Fruit fly (Drosophila melanogaster): ENCODE results near the gene Tengl1.

Tengl1 gene

DNA sequence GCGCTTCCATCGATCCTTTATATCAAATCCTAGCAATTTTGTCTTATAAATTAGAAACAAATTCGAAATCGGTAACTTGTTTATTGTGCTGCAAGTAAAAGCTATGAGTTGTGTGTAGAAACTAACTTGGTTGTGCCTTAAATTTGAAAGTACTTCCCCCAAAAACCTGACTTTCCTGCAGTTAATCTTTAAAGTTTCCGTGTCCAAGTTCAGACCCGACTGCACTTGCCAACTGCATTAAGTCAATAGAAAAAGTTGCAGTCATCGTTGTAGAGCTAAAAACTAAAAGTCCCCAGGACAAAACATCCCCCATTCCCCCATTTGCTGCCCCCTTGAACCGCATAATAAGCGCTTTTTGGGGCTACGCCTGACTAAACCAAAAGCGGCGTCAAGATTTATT is at the start of gene Tengl1:
Gene Tengl1 (minus strand): TSS at position 101 of the 400 bp plus-strand sequence.
- TF ChIP-seq ovo (GFP tag; optimal IDR thresholded peaks at IDR 0.05): no peak
- TF ChIP-seq CG1620 (GFP tag; optimal IDR thresholded peaks at IDR 0.05): no peak
- no peak for TF ChIP-seq tj (GFP tag; optimal IDR thresholded peaks at IDR 0.05)
- TF ChIP-seq cic (GFP tag; optimal IDR thresholded peaks at IDR 0.05): no peak
- no peak for TF ChIP-seq pad (GFP tag; optimal IDR thresholded peaks at IDR 0.05)
- TF ChIP-seq Clk (GFP tag; optimal IDR thresholded peaks at IDR 0.05): no peak
- TF ChIP-seq CG33017 (tag; optimal IDR thresholded peaks at IDR 0.05): no peak
- no peak for TF ChIP-seq cnc (optimal IDR thresholded peaks at IDR 0.05)
- no peak for TF ChIP-seq CG7101 (tag; optimal IDR thresholded peaks at IDR 0.05)
- TF ChIP-seq Hr96 (GFP tag; optimal IDR thresholded peaks at IDR 0.05): no peak
- no peak for TF ChIP-seq toe (GFP tag; optimal IDR thresholded peaks at IDR 0.05)
- TF ChIP-seq Crg-1 (GFP tag; optimal IDR thresholded peaks at IDR 0.05): no peak
- no peak for TF ChIP-seq CG11617 (GFP tag; optimal IDR thresholded peaks at IDR 0.05)
- no peak for TF ChIP-seq kay (GFP tag; ENCODE audit: borderline replicate concordance)
- no peak for TF ChIP-seq CG7045 (GFP tag; optimal IDR thresholded peaks at IDR 0.05)
- TF ChIP-seq CG14711 (tag; optimal IDR thresholded peaks at IDR 0.05): no peak
- TF ChIP-seq CG12768 (GFP tag; optimal IDR thresholded peaks at IDR 0.05): no peak
- TF ChIP-seq Mnt (GFP tag; optimal IDR thresholded peaks at IDR 0.05): no peak
- TF ChIP-seq bab1 (GFP tag; optimal IDR thresholded peaks at IDR 0.05): no peak
- TF ChIP-seq CG5204 (GFP tag; optimal IDR thresholded peaks at IDR 0.05): no peak

DNA sequence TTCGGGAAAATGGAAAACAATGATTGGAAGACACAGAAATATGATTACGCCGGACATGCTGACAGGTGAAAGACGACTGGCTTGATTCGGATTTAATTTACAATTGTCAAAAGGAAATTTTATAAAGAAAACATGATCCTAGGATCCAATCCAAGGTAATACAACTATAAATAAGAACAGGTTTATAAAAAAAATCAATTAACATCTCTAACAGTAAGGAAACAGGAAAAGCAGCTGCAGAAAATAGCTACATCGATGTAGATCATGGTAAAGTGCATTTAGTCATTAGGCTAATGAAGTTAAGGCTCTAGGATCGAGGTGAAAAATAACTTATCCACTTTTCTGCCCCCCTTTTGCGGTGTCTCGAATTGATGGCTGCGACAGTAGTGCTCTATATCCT is 48.9 kb upstream of the Tengl1 start, which contains the start of gene CG17237:
Gene CG17237 (minus strand): TSS at position 101 of the 400 bp plus-strand sequence.
- TF ChIP-seq CG7045 (GFP tag; optimal IDR thresholded peaks at IDR 0.05): no peak

DNA sequence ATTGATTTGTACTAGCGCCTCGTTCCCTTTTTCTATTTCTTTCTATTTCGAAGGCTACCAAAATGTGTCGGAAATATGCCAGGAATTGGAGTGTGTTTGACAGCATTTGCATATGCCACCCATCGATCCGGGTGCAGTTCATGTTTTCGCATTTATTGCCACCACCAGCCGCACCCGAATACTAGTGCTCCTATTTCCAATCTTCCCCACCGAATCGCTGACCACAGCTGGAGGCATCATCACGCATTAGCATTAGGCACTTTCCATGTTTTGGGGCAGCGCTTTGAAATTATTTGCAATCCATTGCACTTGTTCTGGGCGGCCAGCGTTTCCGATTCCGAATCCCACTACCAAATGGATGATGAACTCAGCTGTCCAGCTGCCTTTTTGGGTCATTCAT is 47.4 kb upstream of the Tengl1 start, which contains the start of gene CG42658:
Gene CG42658 (minus strand): TSS at position 101 of the 400 bp plus-strand sequence.
- no peak for TF ChIP-seq Mnt (GFP tag; optimal IDR thresholded peaks at IDR 0.05)
- TF ChIP-seq Hr96 (GFP tag; optimal IDR thresholded peaks at IDR 0.05): no peak
- TF ChIP-seq cic (GFP tag; optimal IDR thresholded peaks at IDR 0.05): no peak
- no peak for TF ChIP-seq tj (GFP tag; optimal IDR thresholded peaks at IDR 0.05)
- no peak for TF ChIP-seq CG5204 (GFP tag; optimal IDR thresholded peaks at IDR 0.05)
- no peak for TF ChIP-seq ovo (GFP tag; optimal IDR thresholded peaks at IDR 0.05)
- no peak for TF ChIP-seq CG1620 (GFP tag; optimal IDR thresholded peaks at IDR 0.05)
- TF ChIP-seq Crg-1 (GFP tag; optimal IDR thresholded peaks at IDR 0.05): no peak
- TF ChIP-seq CG11617 (GFP tag; optimal IDR thresholded peaks at IDR 0.05): no peak
- no peak for TF ChIP-seq CG7045 (GFP tag; optimal IDR thresholded peaks at IDR 0.05)
- no peak for TF ChIP-seq cnc (optimal IDR thresholded peaks at IDR 0.05)

DNA sequence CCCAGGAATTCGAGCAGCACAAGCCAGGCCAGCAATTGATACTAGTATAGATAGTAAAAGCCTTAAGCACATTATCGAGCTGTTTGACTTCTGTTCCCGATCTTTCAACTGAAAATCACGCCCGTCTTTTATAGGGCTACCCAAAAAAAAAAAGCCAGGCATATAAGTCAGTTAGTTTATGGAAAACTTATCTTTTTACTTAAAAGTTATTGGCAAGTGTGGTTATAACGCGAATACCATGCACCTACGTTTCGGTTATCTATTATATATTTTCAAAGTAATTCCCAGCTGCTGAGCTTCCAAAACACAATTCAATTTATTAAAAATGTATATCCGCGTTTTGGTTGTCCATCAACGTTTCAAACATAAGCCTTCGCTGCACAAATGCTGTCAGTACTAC is 46.4 kb upstream of the Tengl1 start, which contains the start of gene CG31681:
Gene CG31681 (minus strand): TSS at position 101 of the 400 bp plus-strand sequence.
- TF ChIP-seq CG5204 (GFP tag; optimal IDR thresholded peaks at IDR 0.05): no peak
- TF ChIP-seq CG7101 (tag; optimal IDR thresholded peaks at IDR 0.05): no peak
- no peak for TF ChIP-seq Hr96 (GFP tag; optimal IDR thresholded peaks at IDR 0.05)
- TF ChIP-seq bab1 (GFP tag; optimal IDR thresholded peaks at IDR 0.05): no peak
- no peak for TF ChIP-seq Mnt (GFP tag; optimal IDR thresholded peaks at IDR 0.05)
- no peak for TF ChIP-seq CG11617 (GFP tag; optimal IDR thresholded peaks at IDR 0.05)
- TF ChIP-seq cic (GFP tag; optimal IDR thresholded peaks at IDR 0.05): no peak
- TF ChIP-seq ovo (GFP tag; optimal IDR thresholded peaks at IDR 0.05): no peak
- no peak for TF ChIP-seq Crg-1 (GFP tag; optimal IDR thresholded peaks at IDR 0.05)
- no peak for TF ChIP-seq CG14711 (tag; optimal IDR thresholded peaks at IDR 0.05)
- TF ChIP-seq CG1620 (GFP tag; optimal IDR thresholded peaks at IDR 0.05): no peak
- TF ChIP-seq kay (GFP tag; ENCODE audit: borderline replicate concordance): no peak
- TF ChIP-seq toe (GFP tag; optimal IDR thresholded peaks at IDR 0.05): no peak
- no peak for TF ChIP-seq CG12768 (GFP tag; optimal IDR thresholded peaks at IDR 0.05)
- no peak for TF ChIP-seq pad (GFP tag; optimal IDR thresholded peaks at IDR 0.05)
- TF ChIP-seq Clk (GFP tag; optimal IDR thresholded peaks at IDR 0.05): no peak
- no peak for TF ChIP-seq CG7045 (GFP tag; optimal IDR thresholded peaks at IDR 0.05)
- TF ChIP-seq cnc (optimal IDR thresholded peaks at IDR 0.05): no peak
- TF ChIP-seq CG33017 (tag; optimal IDR thresholded peaks at IDR 0.05): no peak

DNA sequence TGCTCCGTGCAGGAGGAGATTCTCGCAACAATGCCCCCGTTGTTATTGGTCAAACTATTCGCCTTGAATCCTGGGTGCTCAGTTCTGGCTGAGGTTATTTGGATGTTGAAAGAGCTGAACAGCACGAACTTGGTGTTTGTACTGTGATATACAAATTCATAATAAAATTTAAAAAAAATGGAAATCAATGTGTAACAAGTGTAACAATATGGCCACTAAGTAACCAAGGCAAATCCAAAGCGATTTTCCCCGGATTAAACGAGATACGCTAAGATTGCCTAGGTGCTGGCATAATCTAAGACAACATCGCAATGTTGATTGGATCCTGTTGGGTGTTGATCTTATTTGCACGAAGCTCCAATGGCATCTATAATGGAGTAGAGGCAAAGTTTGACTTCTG is 44.5 kb upstream of the Tengl1 start, which contains the start of gene CG4271:
Gene CG4271 (plus strand): TSS at position 301 of the 400 bp plus-strand sequence.
- TF ChIP-seq pad (GFP tag; optimal IDR thresholded peaks at IDR 0.05) (no peak), Clk (GFP tag; optimal IDR thresholded peaks at IDR 0.05) (no peak), ovo (GFP tag; optimal IDR thresholded peaks at IDR 0.05) (no peak), cnc (optimal IDR thresholded peaks at IDR 0.05) (no peak)

DNA sequence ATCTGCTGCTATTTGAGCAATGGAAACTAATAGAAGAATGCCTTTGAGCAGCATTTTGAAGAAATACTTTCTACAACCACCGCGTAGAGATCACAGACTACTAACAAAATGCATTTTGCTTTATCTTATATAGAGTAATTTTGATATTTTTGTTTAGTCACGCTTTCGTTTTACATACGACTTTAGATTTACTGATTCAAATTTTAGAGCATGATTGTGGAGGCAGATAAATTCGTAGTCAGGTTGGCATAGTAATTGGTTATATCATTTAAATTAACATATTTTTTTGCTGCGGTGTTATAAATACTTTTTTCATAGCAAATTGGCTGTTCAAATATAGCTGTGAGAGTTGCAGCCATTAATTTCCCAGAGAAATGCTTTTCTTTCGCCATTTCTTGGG is 28.6 kb upstream of the Tengl1 start, which contains the start of gene CG17242:
Gene CG17242 (minus strand): TSS at position 101 of the 400 bp plus-strand sequence.
- no peak for TF ChIP-seq Clk (GFP tag; optimal IDR thresholded peaks at IDR 0.05)
- no peak for TF ChIP-seq CG5204 (GFP tag; optimal IDR thresholded peaks at IDR 0.05)
- TF ChIP-seq tj (GFP tag; optimal IDR thresholded peaks at IDR 0.05): no peak
- TF ChIP-seq CG14711 (tag; optimal IDR thresholded peaks at IDR 0.05): no peak
- TF ChIP-seq Mnt (GFP tag; optimal IDR thresholded peaks at IDR 0.05): no peak
- no peak for TF ChIP-seq cnc (optimal IDR thresholded peaks at IDR 0.05)
- TF ChIP-seq CG7045 (GFP tag; optimal IDR thresholded peaks at IDR 0.05): no peak
- TF ChIP-seq cic (GFP tag; optimal IDR thresholded peaks at IDR 0.05): no peak

DNA sequence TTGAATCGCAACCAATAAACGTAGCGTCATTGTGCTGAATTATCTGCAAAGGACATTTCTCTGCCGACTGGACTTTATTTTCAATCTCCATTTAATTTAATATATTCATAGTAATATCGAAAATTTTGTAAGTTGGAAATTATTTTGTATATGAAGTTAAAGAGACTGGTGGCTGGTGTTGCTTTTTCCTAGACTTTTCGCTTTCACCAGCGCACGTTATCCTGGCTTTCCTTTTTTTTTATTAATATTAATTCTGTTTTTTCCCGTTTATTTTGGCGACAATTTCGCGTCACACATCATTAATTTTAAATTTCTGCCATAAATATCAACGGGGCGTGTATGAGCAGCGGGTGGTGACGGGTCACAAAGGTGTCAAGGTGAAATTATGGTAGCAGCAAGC is 24.8 kb upstream of the Tengl1 start, which contains the start of gene CG34049:
Gene CG34049 (minus strand): TSS at position 101 of the 400 bp plus-strand sequence.
- TF ChIP-seq toe (GFP tag; optimal IDR thresholded peaks at IDR 0.05) (no peak), CG1620 (GFP tag; optimal IDR thresholded peaks at IDR 0.05) (no peak), Hr96 (GFP tag; optimal IDR thresholded peaks at IDR 0.05) (no peak), CG7045 (GFP tag; optimal IDR thresholded peaks at IDR 0.05) (no peak), CG14711 (tag; optimal IDR thresholded peaks at IDR 0.05) (no peak), Crg-1 (GFP tag; optimal IDR thresholded peaks at IDR 0.05) (no peak), Clk (GFP tag; optimal IDR thresholded peaks at IDR 0.05) (no peak), CG5204 (GFP tag; optimal IDR thresholded peaks at IDR 0.05) (no peak), CG12768 (GFP tag; optimal IDR thresholded peaks at IDR 0.05) (no peak), bab1 (GFP tag; optimal IDR thresholded peaks at IDR 0.05) (no peak), CG33017 (tag; optimal IDR thresholded peaks at IDR 0.05) (no peak), ovo (GFP tag; optimal IDR thresholded peaks at IDR 0.05) (no peak), pad (GFP tag; optimal IDR thresholded peaks at IDR 0.05) (no peak), CG7101 (tag; optimal IDR thresholded peaks at IDR 0.05) (no peak), Mnt (GFP tag; optimal IDR thresholded peaks at IDR 0.05) (no peak)
